Comparison of ENCODE assay signal across 4 worm cellular contexts in the genomic region with DNA sequence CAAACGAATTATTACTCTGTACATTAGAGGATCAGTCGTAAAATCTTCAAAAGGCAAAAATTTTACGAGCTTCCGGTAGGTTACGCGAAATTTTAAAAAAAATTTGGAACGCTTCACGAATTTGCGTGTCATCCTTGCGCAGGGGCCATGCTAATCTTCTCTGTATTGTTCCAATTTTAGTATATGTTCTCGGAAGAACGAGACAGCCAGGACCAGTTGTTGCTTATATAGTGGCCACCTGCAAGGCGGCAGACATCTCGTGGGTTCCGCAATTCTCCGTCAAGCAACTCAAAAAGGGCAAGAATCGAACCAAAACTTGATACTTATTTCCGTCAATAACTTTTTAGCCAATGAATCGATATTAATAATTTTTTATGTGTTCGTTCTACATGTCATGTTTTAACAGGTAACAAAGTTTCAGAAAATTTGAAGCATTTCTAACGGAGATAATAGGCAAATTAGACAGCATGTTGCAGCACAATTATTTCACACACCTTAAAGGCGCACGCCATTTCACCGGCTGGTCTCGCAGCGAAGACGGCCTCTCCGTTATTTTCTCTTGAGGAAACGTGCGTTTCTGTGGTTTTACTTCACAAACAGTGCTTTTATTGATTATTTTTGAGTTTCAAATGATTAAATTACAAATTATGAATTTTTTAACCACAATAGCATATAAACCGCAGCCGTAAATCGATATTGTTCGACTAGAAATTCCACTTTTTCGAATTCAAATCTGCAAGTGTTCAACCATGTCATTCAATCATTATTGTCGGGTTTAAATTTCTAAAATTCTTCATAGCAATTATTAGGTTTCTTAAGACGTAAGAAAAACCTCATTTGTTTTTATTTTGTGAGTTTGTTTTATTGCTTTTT.
TF ChIP-seq lines count a peak whose summit lies in the region.

No protein-coding gene starts in this region.

TF ChIP-seq in whole organism, L2 larva, 48 proteins besides CTCF, POLR2A, EP300 and RAD21 (continues in another document):
- TF ChIP-seq mab-5 (tag; optimal IDR thresholded peaks at IDR 0.05; lab: Kevin White, UChicago) (peak; percentile 25), ztf-11 (tag; optimal IDR thresholded peaks at IDR 0.05; lab: Kevin White, UChicago) (no peak), F13H6.1 (tag; optimal IDR thresholded peaks at IDR 0.05; lab: Kevin White, UChicago) (peak; percentile 83), lin-11 (tag; optimal IDR thresholded peaks at IDR 0.05; lab: Kevin White, UChicago) (no peak), nhr-21 (tag; optimal IDR thresholded peaks at IDR 0.05; lab: Kevin White, UChicago) (peak; percentile 88), nhr-12 (tag; optimal IDR thresholded peaks at IDR 0.05; lab: Kevin White, UChicago) (peak; percentile 31), ceh-82 (tag; optimal IDR thresholded peaks at IDR 0.05; lab: Kevin White, UChicago) (no peak), R02D3.7 (tag; optimal IDR thresholded peaks at IDR 0.05; lab: Kevin White, UChicago) (peak; percentile 24), egl-27 (tag; optimal IDR thresholded peaks at IDR 0.05; lab: Kevin White, UChicago) (peak; percentile 31), alr-1 (tag; optimal IDR thresholded peaks at IDR 0.05; lab: Kevin White, UChicago) (no peak), ceh-16 (tag; optimal IDR thresholded peaks at IDR 0.05; lab: Kevin White, UChicago) (no peak), nhr-129 (tag; optimal IDR thresholded peaks at IDR 0.05; lab: Kevin White, UChicago) (peak; percentile 83), mbf-1 (tag; optimal IDR thresholded peaks at IDR 0.05; lab: Kevin White, UChicago) (no peak), Y55F3AM.14 (GFP tag; optimal IDR thresholded peaks at IDR 0.05; lab: Kevin White, UChicago) (peak; percentile 84), ZK546.5 (tag; optimal IDR thresholded peaks at IDR 0.05; lab: Kevin White, UChicago) (no peak), ama-1 (optimal IDR thresholded peaks at IDR 0.05; lab: Kevin White, UChicago) (no peak), unc-62 (GFP tag; optimal IDR thresholded peaks at IDR 0.05; lab: Kevin White, UChicago) (peak; percentile 1), fos-1 (tag; optimal IDR thresholded peaks at IDR 0.05; lab: Kevin White, UChicago) (peak; percentile 38), elt-1 (tag; optimal IDR thresholded peaks at IDR 0.05; lab: Kevin White, UChicago) (no peak), sma-9 (GFP tag; optimal IDR thresholded peaks at IDR 0.05; lab: Kevin White, UChicago) (peak; percentile 95), sma-9 (tag; optimal IDR thresholded peaks at IDR 0.05; lab: Kevin White, UChicago) (no peak)

TF ChIP-seq in whole organism, L4 larva, 104 proteins besides CTCF, POLR2A, EP300 and RAD21 (continues in another document):
- peak; percentile 67 for TF ChIP-seq sdz-12 (GFP tag; optimal IDR thresholded peaks at IDR 0.05; lab: Kevin White, UChicago)
- TF ChIP-seq R02D3.7 (tag; optimal IDR thresholded peaks at IDR 0.05; lab: Kevin White, UChicago), result peak; percentile 18
- peak; percentile 70 for TF ChIP-seq fkh-10 (GFP tag; optimal IDR thresholded peaks at IDR 0.05; lab: Kevin White, UChicago)
- 0 out of 2 replicates have a peak, but pooled peaks have one; percentile 58 for TF ChIP-seq mxl-2 (GFP tag; conservative IDR thresholded peaks at IDR 0.05; lab: Robert Waterston, UW)
- peak; percentile 84 for TF ChIP-seq dve-1 (tag; optimal IDR thresholded peaks at IDR 0.05; lab: Kevin White, UChicago; ENCODE audit: insufficient read depth)
- TF ChIP-seq daf-16 (GFP tag; optimal IDR thresholded peaks at IDR 0.05; lab: Kevin White, UChicago), result peak; percentile 76 to 83
- TF ChIP-seq daf-16 (tag; optimal IDR thresholded peaks at IDR 0.05; lab: Kevin White, UChicago), result peak; percentile 56
- TF ChIP-seq unc-62 (GFP tag; optimal IDR thresholded peaks at IDR 0.05 in 1 of 2; lab: Kevin White, UChicago), result peak in 1 of 2 experiments; percentile 57
- no peak for TF ChIP-seq unc-62 (tag; optimal IDR thresholded peaks at IDR 0.05; lab: Kevin White, UChicago)
- TF ChIP-seq ceh-20 (GFP tag; IDR thresholded peaks at IDR 0.05; lab: Robert Waterston, UW), result peak; percentile 79
- TF ChIP-seq F44E2.7 (GFP tag; IDR thresholded peaks at IDR 0.05; lab: Robert Waterston, UW), result 0 out of 2 replicates have a peak, but pooled peaks have one; percentile 75
- TF ChIP-seq spr-3 (GFP tag; optimal IDR thresholded peaks at IDR 0.05; lab: Kevin White, UChicago), result peak; percentile 73
- no peak for TF ChIP-seq lin-39 (tag; optimal IDR thresholded peaks at IDR 0.05; lab: Kevin White, UChicago)
- TF ChIP-seq ztf-11 (tag; optimal IDR thresholded peaks at IDR 0.05; lab: Kevin White, UChicago), result no peak
- TF ChIP-seq php-3 (GFP tag; IDR thresholded peaks at IDR 0.05; lab: Robert Waterston, UW), result peak; percentile 74; the same call in 1 of the 2 replicates
- TF ChIP-seq D1046.2 (GFP tag; IDR thresholded peaks at IDR 0.05; lab: Robert Waterston, UW), result peak; percentile 92
- no peak for TF ChIP-seq ceh-62 (tag; optimal IDR thresholded peaks at IDR 0.05; lab: Kevin White, UChicago)
- 0 out of 2 replicates have a peak, but pooled peaks have one; percentile 28 for TF ChIP-seq zip-11 (GFP tag; IDR thresholded peaks at IDR 0.05; lab: Robert Waterston, UW)
- TF ChIP-seq nhr-10 (tag; optimal IDR thresholded peaks at IDR 0.05; lab: Kevin White, UChicago), result no peak

TF ChIP-seq in whole organism, late embryonic, 69 proteins besides CTCF, POLR2A, EP300 and RAD21 (continues in another document):
- TF ChIP-seq ama-1 (optimal IDR thresholded peaks at IDR 0.05; lab: Kevin White, UChicago), result no peak
- TF ChIP-seq T23F11.4 (GFP tag; optimal IDR thresholded peaks at IDR 0.05; lab: Kevin White, UChicago), result peak; percentile 28
- peak; percentile 26 for TF ChIP-seq tbx-7 (tag; optimal IDR thresholded peaks at IDR 0.05; lab: Kevin White, UChicago)
- TF ChIP-seq unc-55 (GFP tag; optimal IDR thresholded peaks at IDR 0.05; lab: Kevin White, UChicago), result no peak
- no peak for TF ChIP-seq hlh-15 (tag; optimal IDR thresholded peaks at IDR 0.05; lab: Kevin White, UChicago)
- TF ChIP-seq ceh-18 (tag; optimal IDR thresholded peaks at IDR 0.05; lab: Kevin White, UChicago), result peak; percentile 38
- TF ChIP-seq pag-3 (tag; optimal IDR thresholded peaks at IDR 0.05; lab: Kevin White, UChicago; ENCODE audit: borderline replicate concordance), result no peak
- TF ChIP-seq ceh-9 (tag; optimal IDR thresholded peaks at IDR 0.05; lab: Kevin White, UChicago), result peak; percentile 14
- no peak for TF ChIP-seq pros-1 (tag; optimal IDR thresholded peaks at IDR 0.05; lab: Kevin White, UChicago)
- peak; percentile 15 for TF ChIP-seq ahr-1 (tag; optimal IDR thresholded peaks at IDR 0.05; lab: Kevin White, UChicago)
- TF ChIP-seq hlh-13 (GFP tag; optimal IDR thresholded peaks at IDR 0.05; lab: Kevin White, UChicago), result peak; percentile 47
- TF ChIP-seq ztf-16 (tag; optimal IDR thresholded peaks at IDR 0.05; lab: Kevin White, UChicago), result peak; percentile 51
- TF ChIP-seq ceh-45 (GFP tag; IDR thresholded peaks at IDR 0.05; lab: Robert Waterston, UW), result peak; percentile 71
- TF ChIP-seq eyg-1 (tag; optimal IDR thresholded peaks at IDR 0.05; lab: Kevin White, UChicago), result no peak
- peak; percentile 54 for TF ChIP-seq ceh-24 (tag; optimal IDR thresholded peaks at IDR 0.05; lab: Kevin White, UChicago)
- TF ChIP-seq lim-6 (tag; optimal IDR thresholded peaks at IDR 0.05; lab: Kevin White, UChicago), result peak; percentile 5
- TF ChIP-seq unc-3 (GFP tag; conservative IDR thresholded peaks at IDR 0.05; lab: Robert Waterston, UW), result 0 out of 2 replicates have a peak, but pooled peaks have one; percentile 52
- peak; percentile 25 for TF ChIP-seq unc-3 (tag; optimal IDR thresholded peaks at IDR 0.05; lab: Kevin White, UChicago)
- no peak for TF ChIP-seq pax-1 (tag; optimal IDR thresholded peaks at IDR 0.05; lab: Kevin White, UChicago)
- TF ChIP-seq elt-4 (tag; optimal IDR thresholded peaks at IDR 0.05; lab: Kevin White, UChicago), result no peak
- TF ChIP-seq ceh-19 (GFP tag; optimal IDR thresholded peaks at IDR 0.05; lab: Kevin White, UChicago), result peak; percentile 73
- peak; percentile 61 for TF ChIP-seq unc-42 (tag; optimal IDR thresholded peaks at IDR 0.05; lab: Kevin White, UChicago)

TF ChIP-seq in whole organism, mixed stage, embryonic, 35 proteins besides CTCF, POLR2A, EP300 and RAD21 (continues in another document):
- TF ChIP-seq ham-2 (GFP tag; optimal IDR thresholded peaks at IDR 0.05; lab: Kevin White, UChicago), result peak; percentile 56
- TF ChIP-seq sem-2 (GFP tag; optimal IDR thresholded peaks at IDR 0.05; lab: Kevin White, UChicago), result peak; percentile 66
- TF ChIP-seq nhr-237 (tag; optimal IDR thresholded peaks at IDR 0.05; lab: Kevin White, UChicago), result peak; percentile 1
- peak; percentile 61 for TF ChIP-seq unc-120 (tag; optimal IDR thresholded peaks at IDR 0.05; lab: Kevin White, UChicago; ENCODE audit: poor library complexity, severe bottlenecking)
- peak; percentile 60 for TF ChIP-seq bed-3 (GFP tag; optimal IDR thresholded peaks at IDR 0.05; lab: Kevin White, UChicago)
- TF ChIP-seq unc-62 (GFP tag; optimal IDR thresholded peaks at IDR 0.05; lab: Kevin White, UChicago), result peak; percentile 4
- peak; percentile 23 for TF ChIP-seq elt-1 (tag; optimal IDR thresholded peaks at IDR 0.05; lab: Kevin White, UChicago; ENCODE audit: borderline replicate concordance, insufficient read depth)
- TF ChIP-seq M03D4.4 (tag; optimal IDR thresholded peaks at IDR 0.05; lab: Kevin White, UChicago), result peak; percentile 79
- TF ChIP-seq mab-5 (tag; optimal IDR thresholded peaks at IDR 0.05; lab: Kevin White, UChicago), result no peak
- TF ChIP-seq snpc-4 (tag; optimal IDR thresholded peaks at IDR 0.05; lab: Kevin White, UChicago), result no peak
- no peak for TF ChIP-seq nhr-76 (tag; optimal IDR thresholded peaks at IDR 0.05; lab: Kevin White, UChicago)
- TF ChIP-seq ceh-43 (GFP tag; optimal IDR thresholded peaks at IDR 0.05; lab: Kevin White, UChicago), result peak; percentile 53
- TF ChIP-seq zip-8 (tag; optimal IDR thresholded peaks at IDR 0.05; lab: Kevin White, UChicago), result no peak
- TF ChIP-seq drap-1 (GFP tag; optimal IDR thresholded peaks at IDR 0.05; lab: Kevin White, UChicago), result peak; percentile 80
- peak; percentile 82 for TF ChIP-seq cnd-1 (tag; optimal IDR thresholded peaks at IDR 0.05; lab: Kevin White, UChicago)
- TF ChIP-seq elt-3 (tag; optimal IDR thresholded peaks at IDR 0.05; lab: Kevin White, UChicago), result no peak
- peak; percentile 71 for TF ChIP-seq mep-1 (tag; optimal IDR thresholded peaks at IDR 0.05; lab: Kevin White, UChicago)
- TF ChIP-seq sptf-1 (tag; optimal IDR thresholded peaks at IDR 0.05; lab: Kevin White, UChicago), result peak; percentile 78
- TF ChIP-seq nhr-28 (tag; optimal IDR thresholded peaks at IDR 0.05; lab: Kevin White, UChicago), result no peak
- peak; percentile 48 for TF ChIP-seq ztf-11 (tag; optimal IDR thresholded peaks at IDR 0.05; lab: Kevin White, UChicago)
- no peak for TF ChIP-seq unc-39 (tag; optimal IDR thresholded peaks at IDR 0.05; lab: Kevin White, UChicago)
- no peak for TF ChIP-seq flh-1 (GFP tag; optimal IDR thresholded peaks at IDR 0.05; lab: Kevin White, UChicago)
- TF ChIP-seq lsy-2 (tag; optimal IDR thresholded peaks at IDR 0.05; lab: Kevin White, UChicago), result no peak
- peak; percentile 60 for TF ChIP-seq lin-13 (tag; optimal IDR thresholded peaks at IDR 0.05; lab: Kevin White, UChicago)
- TF ChIP-seq nhr-12 (tag; optimal IDR thresholded peaks at IDR 0.05; lab: Kevin White, UChicago), result no peak
